Worm (Caenorhabditis elegans) whole organism, midembryonic: ENCODE measurements around the gene sms-1.

Experiments
- T22C8.4 ChIP-seq: fragments of 200-800 bp; sonication (Bioruptor generic); IDR thresholded peaks from 2 replicates; pipeline ENCODE4 v1.3.6; 2022; ENCODE audit warnings: missing genetic modification characterization, missing compliant biosample characterization
- ref-1 ChIP-seq: fragments of 200-800 bp; sonication (Bioruptor generic); conservative IDR thresholded peaks from 2 replicates; pipeline ENCODE4 v1.3.6; 2022; ENCODE audit warnings: missing genetic modification reagents, missing genetic modification characterization, missing compliant biosample characterization
- ztf-29 ChIP-seq: fragments of 200-800 bp; sonication (Bioruptor generic); IDR thresholded peaks from 2 replicates; pipeline ENCODE4 v1.3.6; 2022; ENCODE audit warnings: missing genetic modification reagents, missing genetic modification characterization, missing compliant biosample characterization

DNA sequence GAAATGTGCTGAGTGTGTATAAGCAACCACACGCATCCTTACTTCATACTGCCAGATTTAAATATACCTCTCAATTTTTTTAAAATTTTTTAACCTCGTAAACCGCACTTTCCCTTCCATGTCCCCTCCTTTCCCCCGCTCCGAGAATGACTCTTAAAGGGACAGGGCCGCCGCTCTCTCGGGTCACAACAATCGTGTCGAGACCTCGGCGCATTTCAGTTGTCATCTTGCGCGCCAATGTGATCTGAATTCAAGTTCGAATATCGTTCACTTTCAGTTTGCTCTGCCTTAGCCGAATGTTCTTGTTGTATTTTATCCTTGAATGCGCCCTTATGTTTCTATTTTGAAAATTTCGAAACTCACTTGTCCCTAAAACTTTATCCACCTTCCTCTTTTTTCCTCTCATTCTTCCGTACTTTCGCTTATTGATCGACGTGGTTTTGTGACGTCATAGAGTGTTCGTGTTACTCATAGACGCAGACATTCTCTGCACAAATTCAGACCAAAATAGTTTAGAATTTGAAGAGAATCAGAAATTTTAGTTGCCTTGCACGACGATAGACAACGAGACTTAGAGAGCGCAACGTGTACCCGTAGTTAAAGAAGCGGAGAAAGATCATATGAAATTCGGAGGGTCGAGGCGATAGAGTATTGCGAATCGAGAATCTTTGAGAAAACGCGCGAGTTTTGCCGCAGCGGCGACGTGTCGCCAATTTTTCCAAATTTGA lies 24.4 kb upstream of the sms-1 start:
- TF ChIP-seq ztf-29 (GFP tag; lab: Robert Waterston, UW) (no peak), T22C8.4 (GFP tag; lab: Robert Waterston, UW) (no peak; the same call in 1 of the 2 replicates), ref-1 (no peak)
